Worm (Caenorhabditis elegans) whole organism, L4/young adult: Measurements from ENCODE around the gene sgca-1.

ENCODE experiments used
- W03F9.2 ChIP-seq: fragments of 150-350 bp; optimal IDR thresholded peaks from 2 replicates; lab custom pipeline; 2014; ENCODE audit warnings: missing biosample characterization, missing genetic modification characterization
- dao-5 ChIP-seq: sonication (generic microtip); optimal IDR thresholded peaks from 2 replicates; lab custom pipeline; 2016; ENCODE audit warnings: missing genotype, missing genetic modification characterization, moderate library complexity, missing compliant biosample characterization
- him-1 ChIP-seq: sonication (generic microtip); optimal IDR thresholded peaks from 2 replicates; lab custom pipeline; 2016; ENCODE audit warnings: missing genotype, missing genetic modification reagents, missing genetic modification characterization, missing compliant biosample characterization

ce11 chrX:6807137-6807861 lies 18.0 kb upstream of the sgca-1 start:
- TF ChIP-seq dao-5 (no peak), him-1 (no peak), W03F9.2 (no peak)
